Fruit fly (Drosophila melanogaster) whole organism, embryonic: ENCODE results near the gene CG31431.

ENCODE experiments used
- Asciz ChIP-seq: fragments of 200-800 bp; sonication (Bioruptor generic); optimal IDR thresholded peaks from 2 replicates; lab custom pipeline; 2017; ENCODE audit warnings: missing biosample characterization, mild to moderate bottlenecking, missing genetic modification characterization, missing genetic modification reagents
- CG10431 ChIP-seq: fragments of 200-800 bp; sonication (Bioruptor generic); optimal IDR thresholded peaks from 3 replicates; lab custom pipeline; 2018; ENCODE audit warnings: missing biosample characterization, mild to moderate bottlenecking, missing genetic modification characterization
- CG12219 ChIP-seq: fragments of 200-800 bp; sonication (Bioruptor generic); optimal IDR thresholded peaks from 3 replicates; lab custom pipeline; 2018; ENCODE audit warnings: missing biosample characterization, mild to moderate bottlenecking, missing genetic modification characterization
- CG13624 ChIP-seq: fragments of 200-800 bp; sonication (Bioruptor generic); optimal IDR thresholded peaks from 2 replicates; lab custom pipeline; 2016; ENCODE audit warnings: missing biosample characterization, missing genetic modification characterization
- CG14441 ChIP-seq: fragments of 200-800 bp; sonication (Bioruptor generic); IDR thresholded peaks from 2 replicates; pipeline ENCODE4 v1.3.6; 2022; ENCODE audit warnings: missing biosample characterization, missing genetic modification characterization
- CG14667 ChIP-seq: fragments of 200-800 bp; sonication (Bioruptor generic); IDR thresholded peaks from 2 replicates; pipeline ENCODE4 v1.3.6; 2022; ENCODE audit warnings: missing biosample characterization, missing genetic modification characterization
- CG14860 ChIP-seq: fragments of 200-800 bp; sonication (Bioruptor generic); IDR thresholded peaks from 3 replicates; pipeline ENCODE4 v1.3.6; 2022; ENCODE audit warnings: missing biosample characterization, missing genetic modification characterization; ENCODE audit not compliant: partially characterized antibody
- CG1603 ChIP-seq: fragments of 200-800 bp; sonication (Bioruptor generic); optimal IDR thresholded peaks from 2 replicates; lab custom pipeline; 2019; ENCODE audit warnings: missing biosample characterization, mild to moderate bottlenecking, missing genetic modification characterization, moderate library complexity
- CG16863 ChIP-seq: fragments of 200-800 bp; sonication (Bioruptor generic); optimal IDR thresholded peaks from 3 replicates; lab custom pipeline; 2016; ENCODE audit warnings: missing biosample characterization, missing genetic modification characterization
- CG18764 ChIP-seq: fragments of 200-800 bp; sonication (Bioruptor generic); optimal IDR thresholded peaks from 3 replicates; lab custom pipeline; 2016; ENCODE audit warnings: missing biosample characterization, missing genetic modification characterization
- CG30431 ChIP-seq: fragments of 200-800 bp; sonication (Bioruptor generic); optimal IDR thresholded peaks from 2 replicates; lab custom pipeline; 2017; ENCODE audit warnings: missing biosample characterization, missing genetic modification characterization
- CG31365 ChIP-seq: fragments of 200-800 bp; sonication (Bioruptor generic); optimal IDR thresholded peaks from 2 replicates; lab custom pipeline; 2018; ENCODE audit warnings: missing biosample characterization, mild to moderate bottlenecking, missing genetic modification characterization
- CG31441 ChIP-seq: fragments of 200-800 bp; sonication (Bioruptor generic); IDR thresholded peaks from 2 replicates; pipeline ENCODE4 v1.3.6; 2022; ENCODE audit warnings: missing biosample characterization, missing genetic modification characterization
- CG33213 ChIP-seq: fragments of 200-800 bp; sonication (Bioruptor generic); optimal IDR thresholded peaks from 3 replicates; lab custom pipeline; 2016; ENCODE audit warnings: missing biosample characterization, missing genetic modification characterization
- CG6689 ChIP-seq: fragments of 200-800 bp; sonication (Bioruptor generic); IDR thresholded peaks from 2 replicates; pipeline ENCODE4 v1.3.6; 2022; ENCODE audit warnings: missing biosample characterization, missing genetic modification characterization
- CG6854 ChIP-seq: fragments of 200-800 bp; sonication (Bioruptor generic); optimal IDR thresholded peaks from 3 replicates; lab custom pipeline; 2017; ENCODE audit warnings: missing biosample characterization, mild to moderate bottlenecking, missing genetic modification characterization
- CG8281 ChIP-seq: fragments of 200-800 bp; sonication (Bioruptor generic); optimal IDR thresholded peaks from 2 replicates; lab custom pipeline; 2018; ENCODE audit warnings: missing biosample characterization, mild to moderate bottlenecking, missing genetic modification characterization, moderate library complexity
- CG8924 ChIP-seq: fragments of 200-800 bp; optimal IDR thresholded peaks from 3 replicates; lab custom pipeline; 2019; ENCODE audit warnings: missing biosample characterization, mild to moderate bottlenecking, missing genetic modification characterization, moderate library complexity
- Drgx ChIP-seq: fragments of 200-800 bp; sonication (Bioruptor generic); IDR thresholded peaks from 2 replicates; pipeline ENCODE4 v1.3.6; 2022; ENCODE audit warnings: missing biosample characterization, missing genetic modification characterization
- GATAe ChIP-seq: fragments of 200-800 bp; sonication (Bioruptor generic); conservative IDR thresholded peaks from 2 replicates; pipeline ENCODE4 v1.3.6; 2022; ENCODE audit warnings: missing biosample characterization, missing genetic modification characterization
- HmgZ ChIP-seq: fragments of 200-800 bp; sonication (Bioruptor generic); optimal IDR thresholded peaks from 2 replicates; lab custom pipeline; 2018; ENCODE audit warnings: missing biosample characterization, mild to moderate bottlenecking, missing genetic modification characterization
- Rfx ChIP-seq: fragments of 200-800 bp; sonication (Bioruptor generic); IDR thresholded peaks from 2 replicates; pipeline ENCODE4 v1.3.6; 2022; ENCODE audit warnings: missing biosample characterization, missing genetic modification characterization
- Xrp1 ChIP-seq: fragments of 200-800 bp; sonication (Bioruptor generic); IDR thresholded peaks from 2 replicates; pipeline ENCODE4 v1.3.6; 2022; ENCODE audit warnings: missing biosample characterization, missing genetic modification characterization
- ase ChIP-seq: fragments of 200-800 bp; sonication (Bioruptor generic); IDR thresholded peaks from 3 replicates; pipeline ENCODE4 v1.3.6; 2022; ENCODE audit warnings: missing biosample characterization, missing genetic modification characterization
- bsh ChIP-seq, 2 experiments: fragments of 200-800 bp; sonication (Bioruptor generic); optimal IDR thresholded peaks; 2 replicates each; lab custom pipeline; 2017 to 2018; ENCODE audit warnings: mild to moderate bottlenecking in 2 of 2, missing biosample characterization in 2 of 2, missing genetic modification characterization in 2 of 2, moderate library complexity in 1 of 2
- chif ChIP-seq, 2 experiments: fragments of 200-800 bp; sonication (Bioruptor generic); optimal IDR thresholded peaks; 3 replicates each; lab custom pipeline; 2016; ENCODE audit warnings: missing biosample characterization in 2 of 2, missing genetic modification characterization in 2 of 2
- chn ChIP-seq: fragments of 200-800 bp; sonication (Bioruptor generic); optimal IDR thresholded peaks from 2 replicates; lab custom pipeline; 2016; ENCODE audit warnings: missing biosample characterization, missing genetic modification characterization
- ci ChIP-seq: fragments of 200-800 bp; sonication (Bioruptor generic); IDR thresholded peaks from 3 replicates; pipeline ENCODE4 v1.3.6; 2022; ENCODE audit warnings: missing biosample characterization, missing genetic modification characterization
- emc ChIP-seq: fragments of 200-800 bp; sonication (Bioruptor generic); optimal IDR thresholded peaks from 2 replicates; lab custom pipeline; 2016; ENCODE audit warnings: missing biosample characterization, missing genetic modification characterization
- gcm ChIP-seq: fragments of 200-800 bp; sonication (Bioruptor generic); optimal IDR thresholded peaks from 2 replicates; lab custom pipeline; 2019; ENCODE audit warnings: missing biosample characterization, mild to moderate bottlenecking, missing genetic modification characterization, moderate library complexity
- hb ChIP-seq: fragments of 200-800 bp; sonication (Bioruptor generic); IDR thresholded peaks from 3 replicates; pipeline ENCODE4 v1.3.6; 2022; ENCODE audit warnings: missing biosample characterization, missing genetic modification characterization; ENCODE audit not compliant: partially characterized antibody
- insv ChIP-seq, 2 experiments: fragments of 200-800 bp; sonication (Bioruptor generic); optimal IDR thresholded peaks; 3 replicates each; lab custom pipeline; 2016 to 2018; ENCODE audit warnings: missing biosample characterization in 2 of 2, missing genetic modification characterization in 2 of 2
- kah ChIP-seq: fragments of 200-800 bp; sonication (Bioruptor generic); optimal IDR thresholded peaks from 2 replicates; lab custom pipeline; 2018; ENCODE audit warnings: missing biosample characterization, mild to moderate bottlenecking, missing genetic modification characterization
- knrl ChIP-seq: fragments of 200-800 bp; sonication (Bioruptor generic); IDR thresholded peaks from 3 replicates; pipeline ENCODE4 v1.3.6; 2022; ENCODE audit warnings: missing biosample characterization, missing genetic modification characterization; ENCODE audit not compliant: partially characterized antibody
- mirr ChIP-seq: fragments of 200-800 bp; sonication (Bioruptor generic); optimal IDR thresholded peaks from 3 replicates; lab custom pipeline; 2018; ENCODE audit warnings: missing biosample characterization, mild to moderate bottlenecking, missing genetic modification characterization
- nom ChIP-seq: fragments of 200-800 bp; sonication (Bioruptor generic); optimal IDR thresholded peaks from 2 replicates; lab custom pipeline; 2017; ENCODE audit warnings: missing biosample characterization, missing genetic modification characterization, mild to moderate bottlenecking, moderate library complexity, missing genetic modification reagents
- prd ChIP-seq, 3 experiments: fragments of >200 bp in 2 of 3; fragments of 200-800 bp in 1 of 3; sonication (Bioruptor generic) in 1 of 3; optimal IDR thresholded peaks in 2 of 3; IDR thresholded peaks in 1 of 3; 2 replicates in 2 of 3; 3 replicates in 1 of 3; pipeline versions ENCODE4 v1.3.6 to Lab custom; 2017 to 2022; ENCODE audit warnings: missing biosample characterization in 1 of 3, missing genetic modification characterization in 1 of 3
- repo ChIP-seq: fragments of 200-800 bp; sonication (Bioruptor generic); optimal IDR thresholded peaks from 2 replicates; lab custom pipeline; 2016; ENCODE audit warnings: missing biosample characterization, missing genetic modification characterization
- sens ChIP-seq: fragments of 200-800 bp; sonication (Bioruptor generic); peaks from one replicate; lab custom pipeline; 2016; ENCODE audit warnings: missing biosample characterization, missing genetic modification characterization
- sima ChIP-seq: fragments of 200-800 bp; sonication (Bioruptor generic); optimal IDR thresholded peaks from 2 replicates; lab custom pipeline; 2016; ENCODE audit warnings: missing biosample characterization, missing genetic modification characterization
- twi ChIP-seq: fragments of 200-800 bp; optimal IDR thresholded peaks from 2 replicates; lab custom pipeline; 2019; ENCODE audit warnings: missing biosample characterization, mild to moderate bottlenecking, missing genetic modification characterization, moderate library complexity
- unc-4 ChIP-seq: fragments of 200-800 bp; sonication (Bioruptor generic); IDR thresholded peaks from 2 replicates; pipeline ENCODE4 v1.3.6; 2022; ENCODE audit warnings: missing biosample characterization, missing genetic modification characterization; ENCODE audit not compliant: partially characterized antibody

CG31431 gene

dm6 chr3R:21888696-21889602 is 18.5 kb downstream of the CG31431 start, which contains the start of gene CG43844 (continued):
- TF ChIP-seq Rfx (GFP tag; lab: Robert Waterston, UW) (peak; percentile 24; the same call in 1 of the 2 replicates), gcm (GFP tag; lab: Kevin White, UChicago) (peak; percentile 83), repo (GFP tag; lab: Kevin White, UChicago) (no peak), CG1603 (tag; lab: Kevin White, UChicago) (peak; percentile 12), Xrp1 (no peak), CG14860 (GFP tag; lab: Robert Waterston, UW) (peak; percentile 34; the same call in 2 of the 3 replicates), prd (optimal IDR thresholded peaks at IDR 0.05; lab: Kevin White, UChicago) (no peak), prd (GFP tag; IDR thresholded peaks at IDR 0.05; lab: Robert Waterston, UW) (no peak), knrl (peak; percentile 76), sens (GFP tag; lab: Kevin White, UChicago) (peak; percentile 52), CG16863 (GFP tag; lab: Kevin White, UChicago) (no peak), HmgZ (tag; lab: Kevin White, UChicago) (peak; percentile 43), hb (peak; percentile 64; the same call in 1 of the 3 replicates), sima (no peak), CG14667 (GFP tag; lab: Robert Waterston, UW) (no peak), unc-4 (GFP tag; lab: Robert Waterston, UW) (0 out of 2 replicates have a peak, but pooled peaks have one; percentile 32), CG14441 (GFP tag; lab: Robert Waterston, UW) (no peak), ci (GFP tag; lab: Robert Waterston, UW) (0 out of 3 replicates have a peak, but pooled peaks have one; percentile 42), mirr (GFP tag; lab: Kevin White, UChicago) (no peak)

dm6 chr3R:21889945-21890344 is 19.5 kb downstream of the CG31431 start:
- TF ChIP-seq CG8281 (tag; lab: Kevin White, UChicago) (peak; percentile 83), CG12219 (GFP tag; lab: Kevin White, UChicago) (no peak)

dm6 chr3R:21890739-21891138 is 20.3 kb downstream of the CG31431 start:
- TF ChIP-seq Drgx (GFP tag; lab: Robert Waterston, UW) (peak; percentile 26; the same call in 1 of the 2 replicates), Asciz (GFP tag; lab: Kevin White, UChicago) (no peak)

- TF ChIP-seq CG30431 (GFP tag; lab: Kevin White, UChicago) = no peak
- TF ChIP-seq CG6689 = no peak
Measured at dm6 chr3R:21892450-21892849, 22.0 kb downstream of the CG31431 start.

dm6 chr3R:21893929-21894328 is 23.4 kb downstream of the CG31431 start:
- no peak for TF ChIP-seq chn (GFP tag; lab: Kevin White, UChicago)
- no peak for TF ChIP-seq kah
- no peak for TF ChIP-seq CG33213 (GFP tag; lab: Kevin White, UChicago)
- TF ChIP-seq CG31441 (GFP tag; lab: Robert Waterston, UW) = 0 out of 2 replicates have a peak, but pooled peaks have one; percentile 10
- no peak for TF ChIP-seq chif (GFP tag; optimal IDR thresholded peaks at IDR 0.05; lab: Kevin White, UChicago)
- TF ChIP-seq insv (GFP tag; optimal IDR thresholded peaks at IDR 0.05; lab: Kevin White, UChicago) = no peak
- no peak for TF ChIP-seq CG10431 (GFP tag; lab: Kevin White, UChicago)
- TF ChIP-seq nom (GFP tag; lab: Kevin White, UChicago) = peak; percentile 60
- no peak for TF ChIP-seq CG8924 (tag; lab: Kevin White, UChicago)
- no peak for TF ChIP-seq CG31365
- peak; percentile 9 to 75 for TF ChIP-seq bsh (GFP tag; optimal IDR thresholded peaks at IDR 0.05; lab: Kevin White, UChicago)
- TF ChIP-seq CG18764 = no peak
- TF ChIP-seq GATAe = no peak
- TF ChIP-seq CG13624 = no peak
- no peak for TF ChIP-seq twi (tag; lab: Kevin White, UChicago)
- no peak for TF ChIP-seq ase (GFP tag; lab: Robert Waterston, UW)
- TF ChIP-seq CG6854 (GFP tag; lab: Kevin White, UChicago) = no peak
- no peak for TF ChIP-seq emc
